Fruit fly (Drosophila melanogaster): ENCODE results near the gene CG15739.

The CG15739 gene

dm6 chrX:11886976-11887375 is 13.9 kb downstream of the CG15739 start, which contains the start of the genes CG10353 and SelG (continued):
- no peak for TF ChIP-seq CkIIα-i1 (GFP tag; IDR thresholded peaks at IDR 0.05)
- TF ChIP-seq CG6175 (GFP tag; IDR thresholded peaks at IDR 0.05): no peak
- TF ChIP-seq Sin3A (optimal IDR thresholded peaks at IDR 0.05): peak; percentile 35
- no peak for TF ChIP-seq CG11085 (GFP tag; IDR thresholded peaks at IDR 0.05)
- TF ChIP-seq Gsc (GFP tag; IDR thresholded peaks at IDR 0.05): no peak
- TF ChIP-seq CG2202 (tag; optimal IDR thresholded peaks at IDR 0.05): no peak
- peak; percentile 18 to 26 for TF ChIP-seq chif (GFP tag; optimal IDR thresholded peaks at IDR 0.05)
- peak; percentile 65 for TF ChIP-seq tna (GFP tag; IDR thresholded peaks at IDR 0.05; ENCODE audit: partially characterized antibody)
- TF ChIP-seq CG12155 (GFP tag; optimal IDR thresholded peaks at IDR 0.05): peak; percentile 33
- TF ChIP-seq corto (GFP tag; optimal IDR thresholded peaks at IDR 0.05): no peak
- peak; percentile 54 for TF ChIP-seq wek (GFP tag; optimal IDR thresholded peaks at IDR 0.05)
- TF ChIP-seq bab2 (GFP tag; optimal IDR thresholded peaks at IDR 0.05): peak; percentile 37
- TF ChIP-seq CG18262 (tag; optimal IDR thresholded peaks at IDR 0.05): peak; percentile 18
- peak; percentile 68 for TF ChIP-seq CG3847 (GFP tag; IDR thresholded peaks at IDR 0.05)
- TF ChIP-seq Antp (GFP tag; optimal IDR thresholded peaks at IDR 0.05): peak; percentile 66
- TF ChIP-seq pum (GFP tag; optimal IDR thresholded peaks at IDR 0.05): peak; percentile 21
- no peak for TF ChIP-seq CG6813 (GFP tag; optimal IDR thresholded peaks at IDR 0.05)
- TF ChIP-seq CG2712 (tag; optimal IDR thresholded peaks at IDR 0.05): peak; percentile 61
- TF ChIP-seq ind (GFP tag; optimal IDR thresholded peaks at IDR 0.05): peak; percentile 34
- TF ChIP-seq D19B (GFP tag; optimal IDR thresholded peaks at IDR 0.05): no peak
- TF ChIP-seq Hr3 (GFP tag; optimal IDR thresholded peaks at IDR 0.05): peak; percentile 11
- no peak for TF ChIP-seq CG12299 (tag; optimal IDR thresholded peaks at IDR 0.05)
- no peak for TF ChIP-seq CG15269 (tag; optimal IDR thresholded peaks at IDR 0.05)
- no peak for TF ChIP-seq onecut (GFP tag; IDR thresholded peaks at IDR 0.05)
- TF ChIP-seq Ravus (GFP tag; IDR thresholded peaks at IDR 0.05): no peak
- TF ChIP-seq MESR4 (GFP tag; optimal IDR thresholded peaks at IDR 0.05): peak; percentile 81
- TF ChIP-seq Xbp1 (GFP tag; optimal IDR thresholded peaks at IDR 0.05): peak; percentile 42
- TF ChIP-seq CG32532 (GFP tag; IDR thresholded peaks at IDR 0.05): no peak
- TF ChIP-seq sd (tag; optimal IDR thresholded peaks at IDR 0.05): peak; percentile 58
- no peak for TF ChIP-seq Awh (GFP tag; IDR thresholded peaks at IDR 0.05)
- TF ChIP-seq esg (GFP tag; conservative IDR thresholded peaks at IDR 0.05): no peak
- no peak for TF ChIP-seq CG7928 (GFP tag; optimal IDR thresholded peaks at IDR 0.05)
- TF ChIP-seq CG3065 (GFP tag; optimal IDR thresholded peaks at IDR 0.05): no peak
- TF ChIP-seq crp (GFP tag; optimal IDR thresholded peaks at IDR 0.05): peak; percentile 77 to 96
- TF ChIP-seq grn (GFP tag; optimal IDR thresholded peaks at IDR 0.05): no peak
- TF ChIP-seq schlank (tag; optimal IDR thresholded peaks at IDR 0.05): no peak
- peak; percentile 62 for TF ChIP-seq NC2β (GFP tag; optimal IDR thresholded peaks at IDR 0.05)
- no peak for TF ChIP-seq otp (GFP tag; IDR thresholded peaks at IDR 0.05)
- TF ChIP-seq CG31365 (tag; optimal IDR thresholded peaks at IDR 0.05): no peak
- peak; percentile 44 for TF ChIP-seq CG34376 (GFP tag; optimal IDR thresholded peaks at IDR 0.05)
- no peak for TF ChIP-seq tx (GFP tag; optimal IDR thresholded peaks at IDR 0.05)
- no peak for TF ChIP-seq Hr78 (GFP tag; optimal IDR thresholded peaks at IDR 0.05)
- no peak for TF ChIP-seq salm (tag; optimal IDR thresholded peaks at IDR 0.05)
- TF ChIP-seq CG2129 (GFP tag; IDR thresholded peaks at IDR 0.05; ENCODE audit: partially characterized antibody): peak; percentile 52
- no peak for TF ChIP-seq Six4 (GFP tag; optimal IDR thresholded peaks at IDR 0.05)
- TF ChIP-seq sisA (GFP tag; IDR thresholded peaks at IDR 0.05): no peak
- no peak for TF ChIP-seq cas (GFP tag; IDR thresholded peaks at IDR 0.05)
- TF ChIP-seq CG10543 (GFP tag; optimal IDR thresholded peaks at IDR 0.05): peak; percentile 55
- TF ChIP-seq CG1602 (GFP tag; optimal IDR thresholded peaks at IDR 0.05): no peak
- TF ChIP-seq CG17385 (GFP tag; optimal IDR thresholded peaks at IDR 0.05): peak; percentile 26
- peak; percentile 67 for TF ChIP-seq CG9932 (GFP tag; IDR thresholded peaks at IDR 0.05)
- TF ChIP-seq zf30C (GFP tag; optimal IDR thresholded peaks at IDR 0.05): no peak

All from whole organism, embryonic.